Worm (Caenorhabditis elegans) whole organism, dauer: ENCODE measurements around the gene phat-5.

Source experiments
- unc-62 ChIP-seq: sonication (generic microtip); optimal IDR thresholded peaks from 2 replicates; lab custom pipeline; 2017; ENCODE audit warnings: missing biosample characterization, missing genetic modification reagents, missing genetic modification characterization

The phat-5 gene

DNA sequence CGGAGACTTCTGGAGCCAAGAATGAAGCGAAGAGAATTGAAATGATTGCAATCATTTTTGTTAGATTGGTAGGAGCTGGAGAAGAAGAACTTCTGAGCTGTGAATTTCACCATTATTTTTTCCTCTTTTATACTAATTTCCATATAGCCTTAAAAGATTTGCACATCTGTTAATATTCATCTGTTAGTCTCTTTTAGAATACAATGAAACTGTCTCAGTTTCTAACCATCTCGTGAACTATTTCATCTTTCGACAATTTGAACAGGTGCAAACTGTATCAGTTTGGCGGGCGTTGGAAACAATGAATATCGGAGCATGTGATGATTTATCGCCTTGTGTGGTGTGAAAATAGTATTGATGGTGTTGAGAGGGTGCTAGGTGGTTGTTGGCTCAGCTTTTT is at the start of gene phat-5:
phat-5 (minus strand) TSS at position 101 of the 400 bp plus-strand sequence.
- no peak for TF ChIP-seq unc-62 (GFP tag; lab: Kevin White, UChicago)

DNA sequence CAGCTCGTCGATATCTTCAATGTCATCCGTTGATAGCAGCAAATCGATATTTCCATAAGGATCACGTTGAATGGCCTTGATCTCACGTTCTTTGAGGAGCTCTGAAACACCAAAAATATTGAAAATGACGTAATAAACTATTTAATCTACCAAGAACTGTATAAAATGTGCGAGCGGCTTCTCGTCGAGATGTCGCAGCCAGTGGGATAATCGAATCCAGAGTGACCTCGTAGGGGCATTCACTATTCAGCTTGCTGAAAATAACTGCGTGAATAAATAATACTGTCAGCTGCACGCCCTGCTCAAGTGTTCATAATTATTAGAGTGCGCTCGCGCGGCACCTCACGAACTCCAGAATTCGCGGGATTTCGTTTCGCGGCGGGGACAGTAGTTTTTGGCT is 47.8 kb upstream of the phat-5 start, which contains the start of gene Y45G5AM.7:
Y45G5AM.7 (minus strand) TSS at position 101 of the 400 bp plus-strand sequence.
- no peak for TF ChIP-seq unc-62 (GFP tag; lab: Kevin White, UChicago)

DNA sequence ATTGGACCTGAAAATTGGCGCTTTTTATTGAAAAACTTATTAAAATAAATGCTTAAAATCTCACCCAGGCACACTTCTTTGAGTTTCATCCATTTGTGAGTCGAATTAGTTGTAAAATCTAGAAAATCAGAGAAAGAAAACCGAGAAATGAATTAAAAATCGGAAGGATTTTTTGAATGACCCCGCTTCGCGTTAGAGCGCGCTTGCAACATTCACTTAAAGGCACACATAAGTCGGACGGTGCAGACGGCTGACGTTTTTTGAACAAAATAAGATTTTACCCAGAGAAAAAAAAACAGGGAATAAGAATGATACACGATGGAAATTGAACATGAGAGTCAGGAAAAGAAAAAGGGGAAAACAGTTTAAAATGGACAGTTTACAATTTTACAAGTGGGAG is 47.3 kb upstream of the phat-5 start:
- no peak for TF ChIP-seq unc-62 (GFP tag; lab: Kevin White, UChicago)

DNA sequence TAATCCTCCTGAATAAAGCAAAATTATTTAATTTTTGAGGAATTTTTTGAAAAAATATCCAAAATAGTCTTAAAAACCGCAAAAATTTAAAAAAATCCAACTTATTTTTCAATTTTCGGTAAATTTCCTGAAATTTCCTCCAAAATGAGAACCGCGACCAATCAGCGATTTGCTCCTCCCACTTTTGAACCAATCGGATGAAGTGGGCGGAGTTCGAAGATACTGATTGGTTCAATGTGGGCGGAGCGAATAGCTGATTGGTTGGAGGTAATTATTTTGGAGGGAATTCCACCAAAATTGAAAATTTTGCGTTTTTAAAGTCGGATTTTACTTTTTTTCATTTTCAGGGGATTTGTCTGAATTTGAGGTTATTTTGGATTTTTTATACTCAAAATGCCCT is 45.7 kb upstream of the phat-5 start:
- TF ChIP-seq unc-62 (GFP tag; lab: Kevin White, UChicago) = no peak

DNA sequence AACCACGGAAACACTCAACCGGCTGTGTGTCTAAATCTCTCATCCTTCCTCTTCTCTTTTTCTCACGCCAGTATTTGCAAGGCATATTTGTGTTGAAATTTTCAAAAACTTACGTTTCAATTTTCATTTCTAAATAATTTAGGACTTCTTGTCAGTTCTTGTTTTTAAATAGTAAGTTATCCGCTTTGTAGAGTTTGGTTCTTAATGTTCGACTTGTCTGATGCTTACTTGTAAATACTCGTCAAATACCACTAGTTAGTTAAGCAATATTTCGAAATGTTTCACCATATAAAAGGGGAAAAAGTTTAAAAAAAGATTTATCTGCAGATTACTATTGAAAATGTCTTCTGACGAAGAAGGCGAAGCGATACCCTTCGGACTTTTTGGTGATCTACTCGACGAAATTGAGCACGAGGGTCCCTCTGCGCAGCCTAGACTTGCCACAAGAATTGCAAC is 42.2 kb upstream of the phat-5 start, which contains the start of gene Y45G5AM.3:
Y45G5AM.3 (plus strand) TSS at position 51 of the 456 bp plus-strand sequence.
- TF ChIP-seq unc-62 (GFP tag; lab: Kevin White, UChicago) = no peak

DNA sequence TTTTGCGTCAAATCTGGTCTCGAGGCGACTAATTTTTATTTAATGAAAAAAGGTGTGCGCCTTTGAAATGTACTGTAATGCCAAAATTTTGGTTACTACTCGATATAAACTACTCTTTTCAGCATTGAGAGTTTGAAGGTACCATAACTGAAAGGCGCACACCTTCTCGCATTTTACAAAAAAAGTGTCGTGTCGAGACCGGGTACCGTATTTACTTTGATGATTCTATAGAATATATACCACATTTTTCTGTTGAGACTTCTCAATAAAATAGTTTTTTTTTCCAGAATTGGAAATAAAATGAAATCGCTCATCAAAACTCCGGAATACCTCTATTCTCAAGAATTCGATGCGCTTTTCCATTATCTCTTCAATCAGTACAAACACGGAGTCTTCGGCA is 40.6 kb upstream of the phat-5 start, which contains the start of gene Y45G5AM.4:
Y45G5AM.4 (plus strand) TSS at position 301 of the 400 bp plus-strand sequence.
- TF ChIP-seq unc-62 (GFP tag; lab: Kevin White, UChicago) = no peak

DNA sequence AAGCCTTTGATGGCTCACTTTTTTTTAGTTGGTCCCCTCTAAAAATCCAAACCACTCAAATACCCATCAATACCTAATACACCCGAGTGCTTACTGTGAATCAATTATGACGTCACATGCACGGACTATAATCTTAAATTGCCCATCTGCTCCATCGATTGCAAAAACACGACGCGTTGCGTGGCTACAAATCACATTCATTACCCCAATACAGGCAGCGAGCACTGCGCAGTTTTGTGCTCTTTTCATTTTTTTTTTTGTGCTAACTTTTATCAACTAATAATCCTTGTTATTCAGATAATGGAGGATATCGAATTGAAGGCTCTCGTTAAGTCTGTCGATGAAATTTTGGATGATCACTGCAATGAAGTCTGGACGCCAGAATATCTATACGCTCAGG is 37.8 kb upstream of the phat-5 start, which contains the start of gene Y45G5AM.5:
Y45G5AM.5 (plus strand) TSS at position 301 of the 400 bp plus-strand sequence.
- TF ChIP-seq unc-62 (GFP tag; lab: Kevin White, UChicago) = no peak

DNA sequence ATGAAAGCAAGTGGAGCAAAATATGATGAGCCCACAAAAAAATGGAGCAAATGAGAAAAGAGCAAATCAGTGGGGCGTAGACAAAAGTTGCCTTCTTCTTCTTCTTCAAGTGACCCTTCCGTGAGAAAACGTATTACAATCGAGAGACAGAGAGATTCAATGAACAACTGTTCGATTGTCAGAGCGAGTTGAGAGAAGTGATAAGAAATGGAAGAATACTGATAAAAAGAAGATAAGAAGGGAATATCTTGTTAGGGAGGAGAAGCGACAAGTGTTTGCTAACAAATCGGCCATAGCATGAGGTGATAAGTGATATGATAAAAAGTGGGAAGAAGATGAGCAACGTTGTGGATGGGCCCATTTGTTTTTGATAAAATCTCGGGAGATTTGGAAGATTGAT is 35.0 kb upstream of the phat-5 start:
- no peak for TF ChIP-seq unc-62 (GFP tag; lab: Kevin White, UChicago)

DNA sequence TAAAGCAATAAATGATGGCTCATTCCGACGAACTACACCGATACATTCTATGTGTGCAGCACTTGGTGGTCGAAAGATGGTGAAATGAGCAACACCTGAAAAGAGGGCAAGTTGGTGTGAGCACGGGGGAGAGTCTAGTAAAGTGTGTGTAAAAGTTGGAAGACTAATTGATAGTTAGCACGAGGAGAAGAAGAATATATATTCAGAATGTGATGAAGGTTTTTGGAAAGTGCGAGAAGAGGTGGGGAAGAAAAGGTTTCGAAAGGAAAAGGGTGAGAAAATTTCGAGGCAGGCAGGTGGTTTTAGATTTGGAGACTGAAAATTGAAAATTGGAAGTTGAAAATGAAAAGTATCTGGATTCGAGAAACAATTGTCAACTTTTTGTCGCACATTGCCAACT is 29.9 kb upstream of the phat-5 start, which contains the start of gene Y45G5AM.6:
Y45G5AM.6 (minus strand) TSS at position 101 of the 400 bp plus-strand sequence.
- TF ChIP-seq unc-62 (GFP tag; lab: Kevin White, UChicago) = no peak

DNA sequence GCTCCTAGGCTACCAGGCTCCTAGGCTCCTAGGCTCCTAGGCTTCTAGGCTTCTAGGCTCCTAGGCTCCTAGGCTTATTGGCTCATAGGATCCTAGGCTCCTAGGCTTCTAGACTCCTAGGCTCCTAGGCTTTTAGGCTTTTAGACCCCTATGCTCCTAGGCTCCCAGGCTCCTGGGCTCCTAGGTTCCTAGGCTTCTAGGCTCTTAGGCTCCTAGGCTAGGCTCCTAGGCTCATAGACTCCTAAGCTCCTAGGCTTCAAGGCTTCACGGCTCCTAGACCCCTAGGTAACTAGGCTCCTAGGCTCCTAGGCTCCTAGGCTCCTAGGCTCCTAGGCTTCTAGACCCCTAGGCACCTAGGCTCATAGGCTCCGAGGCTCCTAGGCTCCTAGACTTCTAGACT is 29.1 kb upstream of the phat-5 start:
- no peak for TF ChIP-seq unc-62 (GFP tag; lab: Kevin White, UChicago)

DNA sequence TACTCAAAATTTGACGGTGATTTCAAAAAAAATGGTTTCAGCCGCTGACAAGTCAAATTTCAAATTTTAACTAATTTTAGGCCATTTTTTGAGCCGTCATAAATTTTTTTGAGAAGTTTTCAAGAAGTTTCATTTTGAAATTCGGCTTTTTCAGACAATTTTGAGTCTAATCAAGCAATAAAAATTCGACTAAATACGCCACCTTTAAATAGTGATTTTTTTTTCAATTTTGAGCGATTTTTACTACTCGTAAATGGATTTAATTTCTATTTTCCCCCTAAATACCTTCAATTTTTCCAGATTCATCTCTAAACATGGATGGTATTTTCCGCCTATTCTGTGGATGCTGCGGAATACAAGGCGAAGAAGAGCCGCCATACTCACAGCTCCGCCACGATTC is 21.9 kb upstream of the phat-5 start, which contains the start of gene Y45G5AL.1:
Y45G5AL.1 (plus strand) TSS at position 301 of the 400 bp plus-strand sequence.
- no peak for TF ChIP-seq unc-62 (GFP tag; lab: Kevin White, UChicago)

DNA sequence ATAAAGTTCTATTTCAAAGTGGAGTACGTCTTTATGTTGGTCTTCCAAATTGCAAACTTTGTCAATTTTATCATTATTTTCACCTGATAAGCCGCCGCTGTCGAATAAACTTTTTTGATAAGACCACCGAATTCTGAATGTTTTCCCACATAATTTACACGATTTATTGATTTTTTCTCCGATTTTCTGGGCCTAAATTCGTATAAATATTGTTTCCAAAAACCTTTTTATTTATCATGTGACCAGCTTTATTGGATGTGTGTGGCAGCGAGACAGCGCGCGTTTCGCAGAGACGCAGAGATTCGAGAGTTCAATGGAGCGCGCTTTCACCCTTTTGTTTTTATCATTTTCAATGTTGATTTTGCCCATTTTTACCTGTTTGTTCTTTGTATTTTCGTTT is 20.7 kb upstream of the phat-5 start:
- TF ChIP-seq unc-62 (GFP tag; lab: Kevin White, UChicago) = no peak

DNA sequence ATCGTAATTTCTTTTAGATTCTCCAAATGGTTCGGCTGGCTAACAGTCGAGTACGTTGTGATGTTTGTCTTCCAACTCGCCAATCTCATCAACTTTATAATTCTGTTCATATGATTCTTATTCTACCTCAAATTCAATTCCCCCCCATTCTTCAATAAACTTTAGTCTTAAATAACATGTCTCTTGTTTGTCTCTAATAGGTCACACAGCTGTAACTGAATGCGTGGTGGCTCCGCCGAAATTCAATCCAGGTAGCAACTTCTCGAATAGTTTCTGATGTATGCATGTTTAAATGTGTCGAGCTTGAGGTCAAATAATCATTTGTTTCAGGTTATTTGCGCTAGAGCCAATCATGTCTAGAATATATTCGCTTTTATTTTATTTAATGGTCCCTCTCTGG is 16.4 kb upstream of the phat-5 start, which contains the start of gene lgc-29:
lgc-29 (plus strand) TSS at position 301 of the 400 bp plus-strand sequence.
- no peak for TF ChIP-seq unc-62 (GFP tag; lab: Kevin White, UChicago)

DNA sequence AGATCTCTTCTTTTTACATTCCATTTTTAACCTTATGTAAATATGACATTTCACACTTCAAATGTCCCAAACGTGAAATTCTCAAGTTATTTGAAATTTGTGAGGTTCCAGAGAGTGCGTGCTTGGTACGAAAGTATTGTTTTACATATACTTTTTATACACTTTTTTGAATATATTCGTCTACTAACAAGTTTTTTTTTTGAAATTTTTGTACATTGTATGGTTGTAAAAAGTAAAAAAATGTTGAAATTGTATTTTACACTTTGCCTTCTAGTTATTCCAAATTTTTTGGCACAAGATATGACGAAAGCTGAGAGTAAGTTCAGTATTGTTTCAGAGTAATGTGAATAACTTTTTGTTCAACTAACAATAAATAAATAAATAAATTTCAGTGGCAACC is 12.4 kb upstream of the phat-5 start, which contains the start of gene lgc-1:
lgc-1 (plus strand) TSS at position 301 of the 400 bp plus-strand sequence.
- TF ChIP-seq unc-62 (GFP tag; lab: Kevin White, UChicago) = no peak

DNA sequence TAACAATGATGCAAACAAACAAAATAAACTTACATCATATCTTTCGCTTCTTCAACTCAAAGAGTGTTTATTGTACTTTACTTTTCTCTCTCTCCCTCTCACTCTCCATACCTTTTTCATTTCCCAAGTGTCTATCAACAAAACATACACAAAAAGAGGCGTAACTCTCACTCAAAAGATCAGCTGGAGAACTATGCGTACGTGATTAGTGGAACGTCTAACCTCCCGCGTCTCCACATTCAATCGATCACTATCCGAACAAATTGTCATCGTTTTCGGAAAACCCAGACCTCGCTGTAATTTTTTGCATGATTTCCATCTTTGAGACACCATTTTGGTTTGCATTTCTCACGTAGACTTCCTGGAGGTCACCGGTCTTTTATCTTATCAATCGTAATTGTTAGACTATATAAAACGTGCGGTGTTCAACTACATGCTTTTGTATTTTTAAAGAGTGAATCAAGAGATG is 9.2 kb upstream of the phat-5 start, which contains the start of gene nhr-57:
nhr-57 (plus strand) TSS at position 419 of the 469 bp plus-strand sequence.
- no peak for TF ChIP-seq unc-62 (GFP tag; lab: Kevin White, UChicago)

DNA sequence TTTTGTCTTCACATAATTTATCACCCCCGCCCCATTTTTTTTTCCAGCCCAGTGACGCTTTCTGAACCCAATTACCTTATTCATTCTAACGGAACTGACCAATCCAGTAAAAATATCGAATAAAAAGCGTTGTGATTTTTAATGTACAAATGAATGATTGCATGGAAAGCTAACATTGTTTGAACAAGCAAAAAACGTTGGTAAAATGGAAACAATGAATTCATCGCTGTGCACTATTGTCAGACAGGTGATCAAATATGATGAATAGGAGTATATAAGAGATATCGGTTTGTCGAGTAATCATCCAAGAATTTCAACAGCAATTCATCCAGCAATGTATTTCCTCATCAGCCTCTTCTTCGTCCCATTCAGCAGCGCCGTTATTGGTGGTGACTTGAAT is 7.3 kb upstream of the phat-5 start, which contains the start of gene phat-4:
phat-4 (plus strand) TSS at position 301 of the 400 bp plus-strand sequence.
- TF ChIP-seq unc-62 (GFP tag; lab: Kevin White, UChicago) = no peak

DNA sequence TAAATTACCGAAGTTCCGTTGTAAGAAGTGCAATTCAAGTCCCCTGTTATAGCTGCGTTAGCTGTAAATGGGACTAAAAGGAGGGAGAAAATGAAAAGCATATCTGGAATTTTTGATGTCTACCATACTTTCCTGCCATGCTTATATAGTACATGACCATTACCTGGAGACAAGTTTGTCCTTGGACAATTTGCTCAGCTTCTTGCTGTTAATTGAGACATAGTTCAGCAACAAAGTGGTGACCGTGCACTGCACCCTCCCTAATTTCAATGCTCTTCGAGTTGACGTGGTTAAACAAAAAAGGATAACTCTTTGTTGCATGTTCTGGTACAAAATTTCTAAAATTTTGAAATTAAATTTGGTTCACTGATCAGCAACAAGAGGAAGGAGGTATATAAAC is 5.1 kb upstream of the phat-5 start, which contains the start of gene T05B4.13:
T05B4.13 (minus strand) TSS at position 101 of the 400 bp plus-strand sequence.
- TF ChIP-seq unc-62 (GFP tag; lab: Kevin White, UChicago) = no peak
